Fruit fly (Drosophila melanogaster) whole organism, wandering third instar larva: ENCODE results near the gene CG7912.
A peak's percentile ranks its signal among the peaks of the same experiment; 100 is the strongest.

ENCODE experiments used
- Dif ChIP-seq: fragments of 200-275, 200-300 bp; sonication (Bioruptor generic); optimal IDR thresholded peaks from 2 replicates; lab custom pipeline; 2018; ENCODE audit warnings: missing biosample characterization, missing genetic modification characterization; ENCODE audit not compliant: partially characterized antibody
- Mio ChIP-seq: sonication (Bioruptor generic); optimal IDR thresholded peaks from 2 replicates; lab custom pipeline; 2016; ENCODE audit warnings: missing biosample characterization, missing genetic modification characterization
- h ChIP-seq: fragments of 200-800 bp; sonication (Bioruptor generic); optimal IDR thresholded peaks from 3 replicates; lab custom pipeline; 2016; ENCODE audit warnings: missing biosample characterization, mild to moderate bottlenecking, missing genetic modification characterization
- sage ChIP-seq: fragments of 200-800 bp; sonication (Bioruptor generic); optimal IDR thresholded peaks from 2 replicates; lab custom pipeline; 2016; ENCODE audit warnings: missing biosample characterization, mild to moderate bottlenecking, missing genetic modification characterization
- usp ChIP-seq: fragments of >200 bp; optimal IDR thresholded peaks from 2 replicates; lab custom pipeline; 2017; ENCODE audit warnings: missing biosample characterization, missing genetic modification characterization

DNA sequence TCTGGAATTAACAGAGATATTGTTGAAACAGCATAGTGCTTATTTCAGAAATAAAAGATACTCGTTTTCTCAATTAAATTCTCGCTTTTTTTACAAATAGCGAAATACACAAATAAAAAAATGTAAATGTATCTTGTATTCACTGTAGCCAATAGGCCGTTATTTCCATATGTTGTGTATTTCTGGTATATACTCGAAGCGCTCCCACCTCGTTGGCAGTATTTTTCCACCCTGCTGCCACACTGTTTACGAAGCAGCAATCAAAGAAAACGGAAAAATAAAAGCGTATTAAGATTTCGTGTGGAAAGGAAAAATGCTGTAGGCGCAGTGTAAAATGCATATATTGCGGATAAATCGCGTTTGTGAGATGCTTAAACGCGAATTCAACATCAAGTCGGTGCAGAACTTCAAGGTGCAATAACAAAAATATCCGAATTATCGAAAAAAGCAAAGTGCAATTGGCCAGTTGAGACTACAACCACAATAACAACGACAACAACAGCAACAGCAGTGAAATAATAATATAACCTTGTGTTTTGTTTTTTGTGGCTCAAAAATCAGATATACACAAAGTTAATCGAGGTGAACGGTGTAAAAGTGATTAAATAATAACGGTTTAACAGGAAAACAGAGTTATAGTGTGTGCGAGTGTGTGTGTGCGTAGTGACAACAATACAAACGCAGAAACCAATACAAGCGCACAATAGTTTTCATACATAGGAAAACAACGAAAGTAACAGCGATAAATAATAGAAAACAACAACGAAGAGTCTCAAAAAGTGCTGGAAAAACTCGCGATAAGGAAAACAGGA, 49.3 kb upstream of the CG7912 start, which contains the start of gene sima:
- TF ChIP-seq h (GFP tag; lab: Kevin White, UChicago) (peak; percentile 38), sage (GFP tag; lab: Kevin White, UChicago) (no peak), Mio (GFP tag; lab: Kevin White, UChicago) (no peak), usp (no peak), Dif (GFP tag; lab: Kevin White, UChicago) (no peak)
